Fruit fly (Drosophila melanogaster): Measurements from ENCODE around the gene CG14891.

CG14891 gene

dm6 chr3R:16524178-16524577, 47.1 kb upstream of the CG14891 start (continued):
- no peak for TF ChIP-seq lov (optimal IDR thresholded peaks at IDR 0.05)
- TF ChIP-seq lov (GFP tag; IDR thresholded peaks at IDR 0.05): peak; percentile 62; the same call in 1 of the 3 replicates
- TF ChIP-seq Ravus (GFP tag; IDR thresholded peaks at IDR 0.05): peak; percentile 60
- peak; percentile 40 for TF ChIP-seq CoRest (tag; optimal IDR thresholded peaks at IDR 0.05)
- TF ChIP-seq Sox100B (GFP tag; optimal IDR thresholded peaks at IDR 0.05): peak; percentile 84
- TF ChIP-seq wdn (GFP tag; IDR thresholded peaks at IDR 0.05): no peak
- TF ChIP-seq yki (optimal IDR thresholded peaks at IDR 0.05): no peak
- no peak for TF ChIP-seq hkb (optimal IDR thresholded peaks at IDR 0.05)
- TF ChIP-seq hkb (GFP tag; IDR thresholded peaks at IDR 0.05): peak; percentile 94
- TF ChIP-seq hth (optimal IDR thresholded peaks at IDR 0.05): no peak
- TF ChIP-seq kah (GFP tag; optimal IDR thresholded peaks at IDR 0.05): peak; percentile 49
- no peak for TF ChIP-seq Doc3 (GFP tag; IDR thresholded peaks at IDR 0.05; ENCODE audit: partially characterized antibody)
- no peak for TF ChIP-seq CG4404 (GFP tag; IDR thresholded peaks at IDR 0.05)
- peak; percentile 93 for TF ChIP-seq CG17328 (GFP tag; IDR thresholded peaks at IDR 0.05)
- 0 out of 2 replicates have a peak, but pooled peaks have one; percentile 26 for TF ChIP-seq Nf-YA (GFP tag; IDR thresholded peaks at IDR 0.05)
- no peak for TF ChIP-seq ftz-f1 (GFP tag; optimal IDR thresholded peaks at IDR 0.05)
- no peak for TF ChIP-seq usp (GFP tag; optimal IDR thresholded peaks at IDR 0.05)
- no peak for TF ChIP-seq zfh2 (GFP tag; optimal IDR thresholded peaks at IDR 0.05)
- TF ChIP-seq shn (GFP tag; optimal IDR thresholded peaks at IDR 0.05): no peak
- TF ChIP-seq CG11695 (GFP tag; IDR thresholded peaks at IDR 0.05): peak; percentile 76
- TF ChIP-seq YL-1 (GFP tag; optimal IDR thresholded peaks at IDR 0.05): no peak
- TF ChIP-seq CG6254 (GFP tag; optimal IDR thresholded peaks at IDR 0.05): peak; percentile 80
- TF ChIP-seq p53 (GFP tag; optimal IDR thresholded peaks at IDR 0.05): peak; percentile 12
- TF ChIP-seq Atf-2 (GFP tag; optimal IDR thresholded peaks at IDR 0.05): no peak
- TF ChIP-seq CG6854 (GFP tag; optimal IDR thresholded peaks at IDR 0.05): peak; percentile 65
- TF ChIP-seq HmgZ (tag; optimal IDR thresholded peaks at IDR 0.05): no peak
- no peak for TF ChIP-seq cato (GFP tag; optimal IDR thresholded peaks at IDR 0.05; ENCODE audit: borderline replicate concordance)
- TF ChIP-seq wor (GFP tag; IDR thresholded peaks at IDR 0.05): peak; percentile 71
- TF ChIP-seq CG18764 (GFP tag; optimal IDR thresholded peaks at IDR 0.05): peak; percentile 70
- TF ChIP-seq pum (GFP tag; optimal IDR thresholded peaks at IDR 0.05): peak; percentile 60
- peak; percentile 82 for TF ChIP-seq CG1233 (GFP tag; optimal IDR thresholded peaks at IDR 0.05)
- peak; percentile 84 for TF ChIP-seq CG10267 (tag; optimal IDR thresholded peaks at IDR 0.05)
- TF ChIP-seq Tbp (GFP tag; optimal IDR thresholded peaks at IDR 0.05): no peak
- no peak for TF ChIP-seq grn (GFP tag; optimal IDR thresholded peaks at IDR 0.05)
- TF ChIP-seq Optix (GFP tag; IDR thresholded peaks at IDR 0.05): no peak
- no peak for TF ChIP-seq NFAT (GFP tag; IDR thresholded peaks at IDR 0.05)
- peak; percentile 74 for TF ChIP-seq otp (GFP tag; IDR thresholded peaks at IDR 0.05)
- no peak for TF ChIP-seq CG10565 (GFP tag; optimal IDR thresholded peaks at IDR 0.05)
- TF ChIP-seq Opbp (GFP tag; IDR thresholded peaks at IDR 0.05; ENCODE audit: partially characterized antibody): no peak
- TF ChIP-seq ac (GFP tag; optimal IDR thresholded peaks at IDR 0.05): no peak
- no peak for TF ChIP-seq CG17612 (GFP tag; IDR thresholded peaks at IDR 0.05)
- no peak for TF ChIP-seq CG8089 (GFP tag; optimal IDR thresholded peaks at IDR 0.05)
- TF ChIP-seq fru (optimal IDR thresholded peaks at IDR 0.05): no peak
- no peak for TF ChIP-seq HLH54F (GFP tag; optimal IDR thresholded peaks at IDR 0.05)
- no peak for TF ChIP-seq sna (GFP tag; IDR thresholded peaks at IDR 0.05; ENCODE audit: partially characterized antibody)
- TF ChIP-seq pnt (GFP tag; optimal IDR thresholded peaks at IDR 0.05): peak; percentile 49
- peak; percentile 41 for TF ChIP-seq grau (tag; optimal IDR thresholded peaks at IDR 0.05)
- TF ChIP-seq knrl (GFP tag; IDR thresholded peaks at IDR 0.05; ENCODE audit: partially characterized antibody): no peak
- TF ChIP-seq Ssrp (tag; optimal IDR thresholded peaks at IDR 0.05): peak; percentile 69
- TF ChIP-seq Hmx (GFP tag; optimal IDR thresholded peaks at IDR 0.05): no peak
- no peak for TF ChIP-seq fu2 (GFP tag; optimal IDR thresholded peaks at IDR 0.05)
- TF ChIP-seq Ets65A (GFP tag): peak; percentile 81
- peak; percentile 37 for TF ChIP-seq Six4 (GFP tag; optimal IDR thresholded peaks at IDR 0.05)
- no peak for TF ChIP-seq CG12155 (GFP tag; optimal IDR thresholded peaks at IDR 0.05)
- TF ChIP-seq Dip2 (GFP tag; IDR thresholded peaks at IDR 0.05): no peak

Data from whole organism, embryonic.